Fruit fly (Drosophila melanogaster): ENCODE data around the gene Ald2.

- TF ChIP-seq Abd-B (GFP tag; optimal IDR thresholded peaks at IDR 0.05) (no peak), Hr78 (GFP tag; optimal IDR thresholded peaks at IDR 0.05) (no peak), Dif (GFP tag; optimal IDR thresholded peaks at IDR 0.05; ENCODE audit: partially characterized antibody) (no peak), usp (GFP tag; optimal IDR thresholded peaks at IDR 0.05) (no peak), jim (GFP tag; optimal IDR thresholded peaks at IDR 0.05) (no peak), h (GFP tag; optimal IDR thresholded peaks at IDR 0.05) (no peak), brk (GFP tag; optimal IDR thresholded peaks at IDR 0.05) (no peak), Mio (GFP tag; optimal IDR thresholded peaks at IDR 0.05) (no peak), psq (GFP tag; optimal IDR thresholded peaks at IDR 0.05) (no peak), pan (optimal IDR thresholded peaks at IDR 0.05) (no peak), Myc (optimal IDR thresholded peaks at IDR 0.05) (no peak), fru (GFP tag; optimal IDR thresholded peaks at IDR 0.05) (no peak)
Observed at dm6 chr3R:26429619-26430018, 15.7 kb downstream of the Ald2 start.

All from whole organism, wandering third instar larva.